Fruit fly (Drosophila melanogaster) S2 (cell line): ENCODE measurements around the gene mRpL38.

Experiments
- CG8478 ChIP-seq: fragments of >200 bp; optimal IDR thresholded peaks from 2 replicates; lab custom pipeline; 2018
- CTCF ChIP-seq, 2 experiments: fragments of >200 bp; optimal IDR thresholded peaks; 2 replicates each; lab custom pipeline; 2018

DNA sequence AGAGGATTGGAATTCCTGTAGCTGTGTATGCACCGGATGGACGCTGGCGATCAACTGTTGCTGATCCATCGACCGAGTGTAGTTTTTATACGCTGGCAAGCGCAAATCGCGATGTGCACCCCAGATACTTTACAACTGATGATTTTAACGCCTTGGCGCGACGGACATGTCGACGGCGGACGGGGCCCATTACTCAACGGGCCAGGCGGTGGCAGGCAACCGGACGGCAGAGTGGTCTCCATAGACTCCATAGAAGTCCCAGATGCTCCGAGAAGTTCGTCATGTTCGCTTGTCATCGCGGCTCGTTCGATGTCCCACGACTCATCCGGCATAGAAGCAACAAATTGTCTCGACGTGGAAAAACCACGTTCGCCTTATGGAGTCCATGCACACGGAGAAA is 34.2 kb upstream of the mRpL38 start, which contains the start of gene CG13403:
- TF ChIP-seq CG8478 (lab: Kevin White, UChicago) (no peak), CTCF (optimal IDR thresholded peaks at IDR 0.05; lab: Kevin White, UChicago) (no peak)
